Fruit fly (Drosophila melanogaster) whole organism: ENCODE data around the gene CG42835.
"Not testable (repeated sequence)": the region's sequence is repeated elsewhere in the genome, so short reads cannot be mapped to it uniquely, and the experiment has no call there.

ENCODE experiments used
- CG8478 ChIP-seq: fragments of >200 bp; optimal IDR thresholded peaks from 2 replicates; lab custom pipeline; 2018; ENCODE audit warnings: inconsistent platforms
- Dll ChIP-seq: fragments of >200 bp; optimal IDR thresholded peaks from 2 replicates; lab custom pipeline; 2017
- EcR ChIP-seq, 2 experiments: fragments of >200 bp; optimal IDR thresholded peaks; 2 replicates each; lab custom pipeline; 2017; ENCODE audit warnings: missing biosample characterization in 2 of 2, missing genetic modification characterization in 2 of 2, missing genetic modification reagents in 2 of 2
- pan ChIP-seq: fragments of >200 bp; optimal IDR thresholded peaks from 2 replicates; lab custom pipeline; 2017
- psq ChIP-seq: fragments of >200 bp; optimal IDR thresholded peaks from 2 replicates; lab custom pipeline; 2017
- usp ChIP-seq: fragments of >200 bp; optimal IDR thresholded peaks from 2 replicates; lab custom pipeline; 2017; ENCODE audit warnings: missing biosample characterization, missing genetic modification characterization, mixed read lengths

CG42835 gene

dm6 chr3R:17448758-17449157, 28.3 kb downstream of the CG42835 start, which contains the start of gene Eh:
TSS of gene Eh (minus strand) at chr3R:17448858.
- TF ChIP-seq usp (GFP tag; lab: Kevin White, UChicago) (no peak), Dll (no peak), EcR (GFP tag; optimal IDR thresholded peaks at IDR 0.05; lab: Kevin White, UChicago) (no peak), pan (lab: Kevin White, UChicago) (no peak)

- TF ChIP-seq pan (lab: Kevin White, UChicago) (no peak), EcR (GFP tag; optimal IDR thresholded peaks at IDR 0.05; lab: Kevin White, UChicago) (no peak), psq (lab: Kevin White, UChicago) (no peak), CG8478 (no peak), Dll (no peak), usp (GFP tag; lab: Kevin White, UChicago) (no peak)
Measured at dm6 chr3R:17449402-17449801, 29.0 kb downstream of the CG42835 start.

- not testable (repeated sequence) for TF ChIP-seq usp (GFP tag; lab: Kevin White, UChicago); Dll; CG8478
Measured at dm6 chr3R:17456676-17457075, 36.2 kb downstream of the CG42835 start, which contains the start of gene CG14330. TSS of gene CG14330 (minus strand) at chr3R:17456776.
